Worm (Caenorhabditis elegans) whole organism, late embryonic: ENCODE results near the gene msp-64.

Experiments used
- ama-1 ChIP-seq: fragments of 150-350 bp; optimal IDR thresholded peaks from 2 replicates; lab custom pipeline; 2014
- ceh-9 ChIP-seq: sonication (generic microtip); optimal IDR thresholded peaks from 2 replicates; lab custom pipeline; 2016; ENCODE audit warnings: mild to moderate bottlenecking, missing genetic modification characterization, inconsistent platforms, missing compliant biosample characterization
- fax-1 ChIP-seq: sonication (generic microtip); optimal IDR thresholded peaks from 2 replicates; lab custom pipeline; 2016; ENCODE audit warnings: missing genotype, missing genetic modification characterization, missing compliant biosample characterization
- pha-4 ChIP-seq: fragments of 150-350 bp; optimal IDR thresholded peaks from 2 replicates; lab custom pipeline; 2018; ENCODE audit warnings: missing biosample characterization, missing genetic modification reagents, missing genetic modification characterization
- sox-4 ChIP-seq: sonication (generic microtip); optimal IDR thresholded peaks from 2 replicates; lab custom pipeline; 2017; ENCODE audit warnings: mild to moderate bottlenecking, missing genetic modification characterization, inconsistent platforms, missing compliant biosample characterization

DNA sequence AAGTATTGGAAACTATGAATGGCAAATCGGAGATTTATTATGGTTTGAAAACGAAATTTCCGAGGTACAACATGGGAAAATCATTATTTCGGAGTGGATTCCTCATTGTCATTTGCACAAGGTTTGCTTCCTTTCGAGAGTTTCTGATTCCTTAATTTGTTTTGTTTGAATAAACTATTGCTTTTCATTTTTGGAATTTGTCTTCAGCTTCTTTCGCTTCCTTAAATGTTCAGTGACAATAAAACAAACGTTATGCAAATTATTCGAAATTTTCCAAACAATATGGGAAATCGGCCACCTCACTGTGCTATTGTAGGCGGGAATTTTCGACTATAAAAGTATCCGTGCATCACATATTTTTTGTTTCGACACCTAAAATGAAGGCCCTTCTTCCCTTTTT is 31.7 kb upstream of the msp-64 start, which contains the start of gene nep-25:
- TF ChIP-seq ama-1 (lab: Kevin White, UChicago) (no peak), fax-1 (no peak), sox-4 (no peak), ceh-9 (tag; lab: Kevin White, UChicago) (no peak), pha-4 (tag; lab: Kevin White, UChicago) (no peak)
